Fruit fly (Drosophila melanogaster): ENCODE measurements around the gene MED11.

Gene MED11

dm6 chr3L:18784562-18784961, 38.9 kb downstream of the MED11 start (continued):
- TF ChIP-seq NC2β (GFP tag; optimal IDR thresholded peaks at IDR 0.05) (no peak), CG13775 (GFP tag; optimal IDR thresholded peaks at IDR 0.05) (no peak), trem (tag; optimal IDR thresholded peaks at IDR 0.05) (no peak), lilli (GFP tag; optimal IDR thresholded peaks at IDR 0.05) (peak; percentile 45), MBD-R2 (GFP tag; IDR thresholded peaks at IDR 0.05) (no peak), sens-2 (GFP tag; IDR thresholded peaks at IDR 0.05) (no peak), sug (tag; optimal IDR thresholded peaks at IDR 0.05) (no peak), Dfd (GFP tag; optimal IDR thresholded peaks at IDR 0.05) (no peak), ara (GFP tag; IDR thresholded peaks at IDR 0.05) (peak; percentile 61), CG3065 (GFP tag; optimal IDR thresholded peaks at IDR 0.05) (no peak), CG12236 (GFP tag; optimal IDR thresholded peaks at IDR 0.05) (no peak), ci (GFP tag; IDR thresholded peaks at IDR 0.05) (peak; percentile 84), stwl (tag; optimal IDR thresholded peaks at IDR 0.05) (no peak), Abd-B (GFP tag; optimal IDR thresholded peaks at IDR 0.05) (peak; percentile 46), CG18619 (GFP tag; optimal IDR thresholded peaks at IDR 0.05) (peak; percentile 31), CG6854 (GFP tag; optimal IDR thresholded peaks at IDR 0.05) (no peak), CG12299 (tag; optimal IDR thresholded peaks at IDR 0.05) (no peak), Hmx (GFP tag; optimal IDR thresholded peaks at IDR 0.05) (no peak), Hsf (GFP tag; optimal IDR thresholded peaks at IDR 0.05) (peak; percentile 60), Deaf1 (tag; optimal IDR thresholded peaks at IDR 0.05) (peak; percentile 4), CG34224 (GFP tag; IDR thresholded peaks at IDR 0.05; ENCODE audit: partially characterized antibody) (no peak), Nf-YC (tag; optimal IDR thresholded peaks at IDR 0.05) (no peak), mam (GFP tag; optimal IDR thresholded peaks at IDR 0.05) (peak; percentile 26), Max (GFP tag; optimal IDR thresholded peaks at IDR 0.05) (no peak), tna (GFP tag; IDR thresholded peaks at IDR 0.05; ENCODE audit: partially characterized antibody) (peak; percentile 52; the same call in 1 of the 2 replicates), ssp (GFP tag; IDR thresholded peaks at IDR 0.05) (peak; percentile 32; the same call in 1 of the 2 replicates), CG8924 (tag; optimal IDR thresholded peaks at IDR 0.05) (peak; percentile 45), CG3407 (GFP tag; optimal IDR thresholded peaks at IDR 0.05) (peak; percentile 18), Dref (GFP tag; IDR thresholded peaks at IDR 0.05) (no peak), CG17568 (GFP tag; optimal IDR thresholded peaks at IDR 0.05) (peak; percentile 61), Gug (GFP tag; IDR thresholded peaks at IDR 0.05) (peak; percentile 62; the same call in 2 of the 4 replicates), en (GFP tag; optimal IDR thresholded peaks at IDR 0.05) (no peak), gt (GFP tag; IDR thresholded peaks at IDR 0.05) (no peak), CG11695 (GFP tag; IDR thresholded peaks at IDR 0.05) (peak; percentile 65), CG11560 (tag; IDR thresholded peaks at IDR 0.05) (no peak), Atf6 (GFP tag; IDR thresholded peaks at IDR 0.05) (peak; percentile 67; the same call in 1 of the 2 replicates), tap (tag; optimal IDR thresholded peaks at IDR 0.05) (peak; percentile 52), E2f1 (GFP tag; IDR thresholded peaks at IDR 0.05) (peak; percentile 63), exex (tag; optimal IDR thresholded peaks at IDR 0.05) (peak; percentile 8), ftz-f1 (GFP tag; optimal IDR thresholded peaks at IDR 0.05) (peak; percentile 40), pzg (GFP tag; optimal IDR thresholded peaks at IDR 0.05) (no peak), fru (optimal IDR thresholded peaks at IDR 0.05) (no peak), CG16815 (GFP tag; optimal IDR thresholded peaks at IDR 0.05) (no peak), MTF-1 (GFP tag; optimal IDR thresholded peaks at IDR 0.05; ENCODE audit: borderline replicate concordance) (no peak), bbx (GFP tag; IDR thresholded peaks at IDR 0.05; ENCODE audit: partially characterized antibody) (no peak; the same call in 1 of the 2 replicates), slp2 (GFP tag; optimal IDR thresholded peaks at IDR 0.05) (peak; percentile 38), fu2 (GFP tag; optimal IDR thresholded peaks at IDR 0.05) (peak; percentile 24), crc (GFP tag; optimal IDR thresholded peaks at IDR 0.05) (peak; percentile 18), CG17612 (GFP tag; IDR thresholded peaks at IDR 0.05) (no peak), CG9932 (GFP tag; IDR thresholded peaks at IDR 0.05) (no peak), zen (tag; optimal IDR thresholded peaks at IDR 0.05) (no peak), HLHmδ (GFP tag; optimal IDR thresholded peaks at IDR 0.05) (no peak)
